Worm (Caenorhabditis elegans) whole organism, early embryonic: ENCODE data around the gene ipla-7.

ENCODE experiments used
- B0310.2 ChIP-seq: sonication (generic microtip); optimal IDR thresholded peaks from 2 replicates; lab custom pipeline; 2016; ENCODE audit warnings: mild to moderate bottlenecking, missing genetic modification characterization, missing compliant biosample characterization
- F13C5.2 ChIP-seq: sonication (generic microtip); optimal IDR thresholded peaks from 2 replicates; lab custom pipeline; 2017; ENCODE audit warnings: mild to moderate bottlenecking, missing genetic modification characterization, inconsistent platforms, missing compliant biosample characterization
- aly-1 ChIP-seq: sonication (generic microtip); optimal IDR thresholded peaks from 2 replicates; lab custom pipeline; 2016; ENCODE audit warnings: missing genetic modification characterization, missing compliant biosample characterization
- ama-1 ChIP-seq: fragments of 150-350 bp; optimal IDR thresholded peaks from 2 replicates; lab custom pipeline; 2014
- ceh-13 ChIP-seq: fragments of 200-800 bp; sonication (Bioruptor generic); optimal IDR thresholded peaks from 2 replicates; lab custom pipeline; 2018; ENCODE audit warnings: mild to moderate bottlenecking, missing genetic modification characterization, missing compliant biosample characterization
- ceh-36 ChIP-seq: sonication (generic microtip); optimal IDR thresholded peaks from 2 replicates; lab custom pipeline; 2016; ENCODE audit warnings: missing genetic modification characterization, inconsistent platforms, missing compliant biosample characterization
- ets-7 ChIP-seq: sonication (generic microtip); optimal IDR thresholded peaks from 2 replicates; lab custom pipeline; 2016; ENCODE audit warnings: missing genotype, missing genetic modification characterization, missing compliant biosample characterization
- flt-1 ChIP-seq: fragments of 200-800 bp; sonication (Bioruptor generic); IDR thresholded peaks from 2 replicates; pipeline ENCODE4 v1.3.6; 2022; ENCODE audit warnings: missing genetic modification characterization, missing compliant biosample characterization
- hmbx-1 ChIP-seq: sonication (generic microtip); optimal IDR thresholded peaks from 2 replicates; lab custom pipeline; 2016; ENCODE audit warnings: mild to moderate bottlenecking, missing genetic modification characterization, missing compliant biosample characterization
- hmg-4 ChIP-seq: fragments of 200-800 bp; sonication (Bioruptor generic); optimal IDR thresholded peaks from 2 replicates; lab custom pipeline; 2018; ENCODE audit warnings: mild to moderate bottlenecking, missing genetic modification characterization, missing compliant biosample characterization
- hnd-1 ChIP-seq: sonication (generic microtip); optimal IDR thresholded peaks from 2 replicates; lab custom pipeline; 2016; ENCODE audit warnings: missing genetic modification characterization, missing compliant biosample characterization
- pes-1 ChIP-seq: fragments of 200-800 bp; sonication (Bioruptor generic); IDR thresholded peaks from 2 replicates; pipeline ENCODE4 v1.3.6; 2022; ENCODE audit warnings: missing genetic modification reagents, missing genetic modification characterization, missing compliant biosample characterization
- scrt-1 ChIP-seq: fragments of 200-800 bp; sonication (Bioruptor generic); IDR thresholded peaks from 2 replicates; pipeline ENCODE4 v1.3.6; 2022; ENCODE audit warnings: missing genetic modification characterization, missing compliant biosample characterization
- sea-1 ChIP-seq: fragments of 200-800 bp; sonication (Bioruptor generic); conservative IDR thresholded peaks from 2 replicates; pipeline ENCODE4 v1.3.6; 2022; ENCODE audit warnings: missing genetic modification characterization, missing compliant biosample characterization
- tbx-11 ChIP-seq: fragments of 200-800 bp; sonication (Bioruptor generic); IDR thresholded peaks from 2 replicates; pipeline ENCODE4 v1.3.6; 2022; ENCODE audit warnings: missing genetic modification characterization, missing compliant biosample characterization
- tbx-37 ChIP-seq: fragments of 200-800 bp; sonication (Bioruptor generic); conservative IDR thresholded peaks from 2 replicates; pipeline ENCODE4 v1.3.6; 2022; ENCODE audit warnings: missing genetic modification reagents, missing genetic modification characterization, missing compliant biosample characterization
- tra-4 ChIP-seq: sonication (generic microtip); optimal IDR thresholded peaks from 2 replicates; lab custom pipeline; 2017; ENCODE audit warnings: missing genetic modification characterization, missing compliant biosample characterization

Gene ipla-7

DNA sequence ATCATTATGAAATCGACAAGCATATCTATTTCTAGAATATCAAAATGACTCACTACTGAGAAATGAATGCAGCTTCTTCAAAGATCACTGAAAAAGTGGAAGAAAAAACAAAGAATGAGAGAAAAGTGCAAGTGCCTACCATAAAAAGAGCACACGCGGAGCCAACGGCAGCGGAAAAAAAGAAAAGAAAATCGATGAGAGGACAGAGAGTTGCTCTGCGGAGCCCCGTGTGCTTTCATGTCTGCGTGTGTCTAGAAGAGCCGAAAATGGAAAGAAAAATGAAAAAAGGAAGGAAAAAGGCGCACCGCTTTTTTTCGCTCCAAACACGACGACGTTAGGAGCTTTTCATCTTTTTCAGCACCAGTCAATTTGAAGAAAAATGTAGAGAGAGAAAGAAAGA is at the start of gene ipla-7:
TSS of gene ipla-7 (minus strand) at position 122 of the 400 bp plus-strand sequence.
- TF ChIP-seq ama-1 (no peak), hmg-4 (GFP tag; lab: Kevin White, UChicago) (no peak), tbx-11 (GFP tag; lab: Robert Waterston, UW) (no peak), aly-1 (tag; lab: Kevin White, UChicago) (no peak), pes-1 (GFP tag; lab: Robert Waterston, UW) (no peak), ceh-36 (tag; lab: Kevin White, UChicago) (no peak), tbx-37 (no peak), scrt-1 (no peak), sea-1 (GFP tag; lab: Robert Waterston, UW) (no peak), flt-1 (GFP tag; lab: Robert Waterston, UW) (no peak), F13C5.2 (tag; lab: Kevin White, UChicago) (no peak), hnd-1 (tag; lab: Kevin White, UChicago) (no peak)

DNA sequence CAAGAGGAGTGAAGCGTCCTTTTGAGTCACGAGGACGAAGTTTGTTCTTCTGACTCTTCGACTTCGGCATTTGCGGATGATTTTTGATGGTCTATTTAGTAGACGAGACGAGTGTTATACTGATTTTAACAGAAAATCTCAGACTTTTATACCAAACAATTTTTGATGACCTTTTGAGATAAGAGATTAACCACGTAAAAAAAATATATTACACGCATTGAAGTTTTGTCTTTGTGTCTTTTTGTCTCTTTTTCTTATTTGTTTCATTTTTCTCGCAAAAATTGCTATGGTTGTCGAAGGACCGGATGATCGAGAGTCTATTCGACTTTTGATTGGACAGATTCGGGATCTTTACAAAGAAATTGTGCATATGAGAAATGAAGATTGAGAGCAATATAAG is 48.8 kb upstream of the ipla-7 start, which contains the start of gene spch-1:
TSS of gene spch-1 (minus strand) at position 101 of the 400 bp plus-strand sequence.
- TF ChIP-seq ceh-13 (GFP tag; lab: Kevin White, UChicago): no peak
- no peak for TF ChIP-seq pes-1 (GFP tag; lab: Robert Waterston, UW)
- TF ChIP-seq scrt-1: no peak
- TF ChIP-seq tra-4: no peak
- no peak for TF ChIP-seq sea-1 (GFP tag; lab: Robert Waterston, UW)
- no peak for TF ChIP-seq F13C5.2 (tag; lab: Kevin White, UChicago)
- TF ChIP-seq hnd-1 (tag; lab: Kevin White, UChicago): no peak

DNA sequence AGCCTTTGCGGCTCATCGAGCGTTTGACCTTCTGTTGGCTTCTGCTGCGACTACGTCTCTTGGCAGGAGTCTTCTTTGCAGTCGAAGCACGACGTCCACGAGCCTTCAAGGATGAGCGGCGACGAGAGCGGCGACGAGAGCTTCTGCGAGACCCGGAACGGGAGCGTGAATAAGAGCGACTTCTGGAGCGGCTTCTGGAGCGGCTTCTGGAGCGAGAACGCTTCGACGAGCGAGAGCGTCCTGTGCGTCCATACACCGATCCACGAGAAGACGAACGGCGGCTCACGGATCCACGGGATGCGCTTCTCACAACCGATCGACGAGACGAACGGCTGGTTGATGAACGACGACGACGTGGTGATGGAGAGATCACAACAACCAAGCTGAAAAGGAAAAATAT is 48.2 kb upstream of the ipla-7 start:
- TF ChIP-seq hmg-4 (GFP tag; lab: Kevin White, UChicago) (no peak), ceh-36 (tag; lab: Kevin White, UChicago) (no peak), sea-1 (GFP tag; lab: Robert Waterston, UW) (no peak), ets-7 (no peak), F13C5.2 (tag; lab: Kevin White, UChicago) (no peak), flt-1 (GFP tag; lab: Robert Waterston, UW) (no peak), tra-4 (no peak), ceh-13 (GFP tag; lab: Kevin White, UChicago) (no peak)

DNA sequence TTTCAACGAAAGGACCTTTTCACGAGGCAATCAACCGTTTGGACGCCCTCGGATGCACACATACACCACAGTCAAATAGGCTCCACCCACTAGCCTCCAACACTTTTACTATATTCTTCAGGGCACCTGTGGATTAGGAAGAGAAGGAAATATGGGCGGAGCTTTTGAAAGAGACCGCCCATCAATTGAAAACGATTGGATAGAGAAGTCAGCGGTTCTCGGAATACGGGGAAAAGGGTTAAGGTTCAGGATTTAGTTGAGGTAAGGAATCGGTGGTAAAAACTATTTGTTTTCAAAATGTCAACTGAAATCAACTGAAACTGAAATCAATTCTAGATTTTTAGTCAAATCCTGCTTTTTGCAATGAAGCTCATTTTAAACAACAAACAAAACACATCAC is 47.8 kb upstream of the ipla-7 start, which contains the start of gene egl-38:
TSS of gene egl-38 (minus strand) at position 101 of the 400 bp plus-strand sequence.
- TF ChIP-seq tbx-11 (GFP tag; lab: Robert Waterston, UW) (no peak), tra-4 (no peak), ceh-36 (tag; lab: Kevin White, UChicago) (no peak), ceh-13 (GFP tag; lab: Kevin White, UChicago) (no peak), hnd-1 (tag; lab: Kevin White, UChicago) (no peak), ets-7 (no peak), pes-1 (GFP tag; lab: Robert Waterston, UW) (no peak), tbx-37 (no peak), ama-1 (no peak), sea-1 (GFP tag; lab: Robert Waterston, UW) (no peak), hmbx-1 (tag; lab: Kevin White, UChicago) (no peak), hmg-4 (GFP tag; lab: Kevin White, UChicago) (no peak), aly-1 (tag; lab: Kevin White, UChicago) (no peak), flt-1 (GFP tag; lab: Robert Waterston, UW) (no peak), scrt-1 (no peak)

DNA sequence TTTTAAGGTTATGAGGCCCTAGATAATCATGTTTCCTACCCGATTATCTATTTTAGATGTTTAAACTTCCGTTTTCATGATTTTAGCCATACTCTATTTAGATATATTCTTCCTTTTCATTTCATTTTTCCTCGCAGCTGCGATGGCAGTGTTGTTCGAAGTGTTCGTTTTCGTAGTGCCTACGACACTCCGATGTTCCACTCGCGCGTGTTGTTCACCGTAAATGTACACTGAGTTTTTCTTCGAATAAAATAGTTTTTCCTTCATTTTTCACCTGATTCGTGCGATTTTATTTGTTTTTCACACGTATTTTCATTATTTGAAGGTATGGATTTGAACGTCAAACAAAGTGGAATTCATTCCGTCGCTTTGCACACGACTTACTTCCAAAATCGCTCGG is 34.2 kb upstream of the ipla-7 start, which contains the start of gene dis-3:
TSS of gene dis-3 (plus strand) at position 322 of the 400 bp plus-strand sequence.
- TF ChIP-seq ets-7 (no peak), tbx-37 (no peak), ama-1 (no peak), B0310.2 (tag; lab: Kevin White, UChicago) (no peak), sea-1 (GFP tag; lab: Robert Waterston, UW) (no peak)

DNA sequence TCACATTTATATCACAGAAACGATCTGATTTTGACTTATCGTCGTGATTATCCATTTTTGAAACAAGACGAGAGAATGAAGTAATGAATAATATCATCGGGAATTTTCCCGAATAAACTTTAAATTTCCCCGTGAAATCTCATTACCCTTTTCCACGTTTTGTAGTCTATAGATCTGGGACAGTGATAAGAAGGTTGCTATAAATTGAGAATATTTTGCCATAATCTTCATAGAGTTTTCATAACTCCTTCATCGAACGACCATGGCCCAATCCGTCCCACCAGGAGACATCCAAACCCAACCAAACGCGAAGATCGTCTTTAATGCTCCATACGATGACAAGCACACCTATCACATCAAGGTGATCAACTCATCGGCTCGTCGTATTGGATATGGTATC is 32.5 kb upstream of the ipla-7 start, which contains the start of the genes C04G2.5 and msp-36:
TSS of gene C04G2.5 (minus strand) at position 101 of the 400 bp plus-strand sequence.
TSS of gene msp-36 (plus strand) at position 263 of the 400 bp plus-strand sequence.
- no peak for TF ChIP-seq hmbx-1 (tag; lab: Kevin White, UChicago)
- TF ChIP-seq hmg-4 (GFP tag; lab: Kevin White, UChicago): no peak
- TF ChIP-seq B0310.2 (tag; lab: Kevin White, UChicago): no peak
- no peak for TF ChIP-seq tra-4
- no peak for TF ChIP-seq F13C5.2 (tag; lab: Kevin White, UChicago)
- TF ChIP-seq sea-1 (GFP tag; lab: Robert Waterston, UW): no peak
- TF ChIP-seq hnd-1 (tag; lab: Kevin White, UChicago): no peak
- no peak for TF ChIP-seq flt-1 (GFP tag; lab: Robert Waterston, UW)
- TF ChIP-seq pes-1 (GFP tag; lab: Robert Waterston, UW): no peak
- no peak for TF ChIP-seq scrt-1
- no peak for TF ChIP-seq ceh-36 (tag; lab: Kevin White, UChicago)
- no peak for TF ChIP-seq tbx-37
- TF ChIP-seq ets-7: no peak
- no peak for TF ChIP-seq ama-1

DNA sequence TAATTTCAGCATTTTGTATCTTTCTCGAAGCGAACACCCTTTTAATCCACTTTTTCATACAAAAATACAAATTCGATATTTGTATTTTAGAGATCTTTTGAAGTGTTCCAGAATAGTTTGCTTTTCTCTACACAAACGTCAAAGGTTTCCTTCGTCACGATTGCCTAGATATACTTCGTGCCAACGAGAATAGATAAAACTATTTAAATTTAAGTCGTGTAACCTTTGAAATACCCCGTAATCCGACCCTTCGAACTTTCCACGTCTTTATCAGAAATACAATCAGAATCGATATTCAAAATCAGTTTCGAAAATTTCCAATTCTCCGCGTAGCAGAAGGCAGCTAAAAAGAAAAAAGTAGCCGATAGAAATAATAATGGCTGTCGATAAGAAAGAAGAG is 27.7 kb upstream of the ipla-7 start, which contains the start of gene ttbk-5:
TSS of gene ttbk-5 (plus strand) at position 301 of the 400 bp plus-strand sequence.
- TF ChIP-seq tbx-37: no peak
- no peak for TF ChIP-seq ceh-36 (tag; lab: Kevin White, UChicago)
- TF ChIP-seq hmbx-1 (tag; lab: Kevin White, UChicago): no peak
- TF ChIP-seq ets-7: no peak
- no peak for TF ChIP-seq tbx-11 (GFP tag; lab: Robert Waterston, UW)
- TF ChIP-seq pes-1 (GFP tag; lab: Robert Waterston, UW): no peak
- no peak for TF ChIP-seq B0310.2 (tag; lab: Kevin White, UChicago)
- no peak for TF ChIP-seq F13C5.2 (tag; lab: Kevin White, UChicago)
- TF ChIP-seq sea-1 (GFP tag; lab: Robert Waterston, UW): no peak
- TF ChIP-seq ceh-13 (GFP tag; lab: Kevin White, UChicago): no peak
- TF ChIP-seq aly-1 (tag; lab: Kevin White, UChicago): no peak
- no peak for TF ChIP-seq hmg-4 (GFP tag; lab: Kevin White, UChicago)
- TF ChIP-seq ama-1: no peak
- TF ChIP-seq hnd-1 (tag; lab: Kevin White, UChicago): no peak
- TF ChIP-seq tra-4: no peak
